Worm (Caenorhabditis elegans) whole organism, late embryonic: ENCODE results near the gene abhd-12.

Experiments
- K09A11.1 ChIP-seq: sonication (generic microtip); optimal IDR thresholded peaks from 2 replicates; lab custom pipeline; 2017; ENCODE audit warnings: antibody characterized with exemption, mild to moderate bottlenecking, missing genetic modification characterization, missing compliant biosample characterization; ENCODE audit not compliant: insufficient read depth
- T23F11.4 ChIP-seq: fragments of 200-800 bp; sonication (Bioruptor generic); optimal IDR thresholded peaks from 2 replicates; lab custom pipeline; 2018; ENCODE audit warnings: mild to moderate bottlenecking, missing genetic modification characterization, missing compliant biosample characterization
- Y22D7AL.16 ChIP-seq: sonication (generic microtip); optimal IDR thresholded peaks from 2 replicates; lab custom pipeline; 2016; ENCODE audit warnings: missing genetic modification characterization, missing compliant biosample characterization
- ceh-19 ChIP-seq: fragments of 200-800 bp; sonication (Bioruptor generic); optimal IDR thresholded peaks from 2 replicates; lab custom pipeline; 2018; ENCODE audit warnings: mild to moderate bottlenecking, missing genetic modification characterization, missing compliant biosample characterization
- ceh-2 ChIP-seq: sonication (generic microtip); optimal IDR thresholded peaks from 2 replicates; lab custom pipeline; 2016; ENCODE audit warnings: missing genotype, missing genetic modification characterization, missing compliant biosample characterization
- ceh-22 ChIP-seq: sonication (generic microtip); optimal IDR thresholded peaks from 2 replicates; lab custom pipeline; 2017; ENCODE audit warnings: missing biosample characterization, missing genetic modification characterization
- ceh-30 ChIP-seq: fragments of 150-350 bp; optimal IDR thresholded peaks from 2 replicates; lab custom pipeline; 2014; ENCODE audit warnings: missing biosample characterization, missing genetic modification characterization
- ceh-48 ChIP-seq: sonication (generic microtip); optimal IDR thresholded peaks from 2 replicates; lab custom pipeline; 2016; ENCODE audit warnings: missing genetic modification characterization, inconsistent platforms, missing compliant biosample characterization
- ceh-9 ChIP-seq: sonication (generic microtip); optimal IDR thresholded peaks from 2 replicates; lab custom pipeline; 2016; ENCODE audit warnings: mild to moderate bottlenecking, missing genetic modification characterization, inconsistent platforms, missing compliant biosample characterization
- che-1 ChIP-seq: sonication (generic microtip); optimal IDR thresholded peaks from 2 replicates; lab custom pipeline; 2016; ENCODE audit warnings: mild to moderate bottlenecking, missing genetic modification characterization, missing compliant biosample characterization
- elt-4 ChIP-seq: sonication (generic microtip); optimal IDR thresholded peaks from 2 replicates; lab custom pipeline; 2016; ENCODE audit warnings: missing genetic modification characterization, missing compliant biosample characterization
- ets-4 ChIP-seq: sonication (generic microtip); optimal IDR thresholded peaks from 2 replicates; lab custom pipeline; 2016; ENCODE audit warnings: missing genetic modification characterization, missing compliant biosample characterization
- eyg-1 ChIP-seq: sonication (generic microtip); optimal IDR thresholded peaks from 2 replicates; lab custom pipeline; 2016; ENCODE audit warnings: missing genotype, missing genetic modification characterization, missing compliant biosample characterization
- fax-1 ChIP-seq: sonication (generic microtip); optimal IDR thresholded peaks from 2 replicates; lab custom pipeline; 2016; ENCODE audit warnings: missing genotype, missing genetic modification characterization, missing compliant biosample characterization
- fkh-10 ChIP-seq: fragments of 150-350 bp; optimal IDR thresholded peaks from 2 replicates; lab custom pipeline; 2014; ENCODE audit warnings: missing biosample characterization, missing genetic modification reagents, missing genetic modification characterization
- hlh-13 ChIP-seq: fragments of 200-800 bp; sonication (Bioruptor generic); optimal IDR thresholded peaks from 2 replicates; lab custom pipeline; 2018; ENCODE audit warnings: mild to moderate bottlenecking, missing genetic modification characterization, missing compliant biosample characterization
- hlh-8 ChIP-seq: sonication (generic microtip); optimal IDR thresholded peaks from 2 replicates; lab custom pipeline; 2016; ENCODE audit warnings: missing genotype, missing genetic modification characterization, missing compliant biosample characterization
- lim-6 ChIP-seq: sonication (generic microtip); optimal IDR thresholded peaks from 2 replicates; lab custom pipeline; 2016; ENCODE audit warnings: missing genetic modification characterization, missing compliant biosample characterization
- lin-11 ChIP-seq: fragments of 200-800 bp; sonication (Bioruptor generic); optimal IDR thresholded peaks from 2 replicates; lab custom pipeline; 2018; ENCODE audit warnings: mild to moderate bottlenecking, missing genetic modification characterization, missing compliant biosample characterization
- mec-3 ChIP-seq: sonication (generic microtip); optimal IDR thresholded peaks from 2 replicates; lab custom pipeline; 2016; ENCODE audit warnings: borderline replicate concordance, missing genetic modification characterization, missing compliant biosample characterization
- nhr-11 ChIP-seq: fragments of 150-350 bp; optimal IDR thresholded peaks from 2 replicates; lab custom pipeline; 2014; ENCODE audit warnings: missing biosample characterization, missing genetic modification characterization
- nhr-232 ChIP-seq: sonication (generic microtip); optimal IDR thresholded peaks from 2 replicates; lab custom pipeline; 2016; ENCODE audit warnings: missing genetic modification characterization, missing compliant biosample characterization
- odd-2 ChIP-seq: sonication (generic microtip); optimal IDR thresholded peaks from 2 replicates; lab custom pipeline; 2017; ENCODE audit warnings: antibody characterized with exemption, mild to moderate bottlenecking, missing genetic modification characterization, missing compliant biosample characterization
- pag-3 ChIP-seq: sonication (generic microtip); optimal IDR thresholded peaks from 2 replicates; lab custom pipeline; 2016; ENCODE audit warnings: missing compliant biosample characterization, missing genetic modification characterization, borderline replicate concordance
- pat-9 ChIP-seq: fragments of 200-800 bp; sonication (Bioruptor generic); optimal IDR thresholded peaks from 2 replicates; lab custom pipeline; 2018; ENCODE audit warnings: mild to moderate bottlenecking, missing genetic modification characterization, moderate library complexity, missing compliant biosample characterization
- pax-1 ChIP-seq: fragments of 150-350 bp; optimal IDR thresholded peaks from 2 replicates; lab custom pipeline; 2014; ENCODE audit warnings: missing biosample characterization, missing genetic modification characterization
- pha-4 ChIP-seq: fragments of 150-350 bp; optimal IDR thresholded peaks from 2 replicates; lab custom pipeline; 2018; ENCODE audit warnings: missing biosample characterization, missing genetic modification reagents, missing genetic modification characterization
- pros-1 ChIP-seq: fragments of 150-350 bp; optimal IDR thresholded peaks from 2 replicates; lab custom pipeline; 2014; ENCODE audit warnings: missing biosample characterization, missing genetic modification reagents, missing genetic modification characterization
- ref-2 ChIP-seq: sonication (generic microtip); optimal IDR thresholded peaks from 2 replicates; lab custom pipeline; 2016; ENCODE audit warnings: missing genetic modification characterization, missing compliant biosample characterization
- sdc-2 ChIP-seq: sonication (generic microtip); optimal IDR thresholded peaks from 2 replicates; lab custom pipeline; 2016; ENCODE audit warnings: missing genotype, missing genetic modification characterization, missing compliant biosample characterization
- sox-4 ChIP-seq: sonication (generic microtip); optimal IDR thresholded peaks from 2 replicates; lab custom pipeline; 2017; ENCODE audit warnings: mild to moderate bottlenecking, missing genetic modification characterization, inconsistent platforms, missing compliant biosample characterization
- tbx-2 ChIP-seq: sonication (generic microtip); optimal IDR thresholded peaks from 2 replicates; lab custom pipeline; 2016; ENCODE audit warnings: missing genetic modification characterization, missing compliant biosample characterization
- tbx-7 ChIP-seq: sonication (generic microtip); optimal IDR thresholded peaks from 2 replicates; lab custom pipeline; 2016; ENCODE audit warnings: missing genotype, missing genetic modification characterization, missing compliant biosample characterization
- ttx-3 ChIP-seq: sonication (generic microtip); optimal IDR thresholded peaks from 2 replicates; lab custom pipeline; 2016; ENCODE audit warnings: missing genetic modification reagents, missing genetic modification characterization, missing compliant biosample characterization
- unc-42 ChIP-seq: sonication (generic microtip); optimal IDR thresholded peaks from 2 replicates; lab custom pipeline; 2016; ENCODE audit warnings: missing genotype, missing genetic modification characterization, missing compliant biosample characterization

The abhd-12 gene

ce11 chrV:7956218-7956617 is 27.5 kb upstream of the abhd-12 start, which contains the start of gene pals-34:
pals-34 (minus strand) TSS chrV:7956497.
- TF ChIP-seq tbx-2 (tag; lab: Kevin White, UChicago) (no peak), sdc-2 (no peak)

DNA sequence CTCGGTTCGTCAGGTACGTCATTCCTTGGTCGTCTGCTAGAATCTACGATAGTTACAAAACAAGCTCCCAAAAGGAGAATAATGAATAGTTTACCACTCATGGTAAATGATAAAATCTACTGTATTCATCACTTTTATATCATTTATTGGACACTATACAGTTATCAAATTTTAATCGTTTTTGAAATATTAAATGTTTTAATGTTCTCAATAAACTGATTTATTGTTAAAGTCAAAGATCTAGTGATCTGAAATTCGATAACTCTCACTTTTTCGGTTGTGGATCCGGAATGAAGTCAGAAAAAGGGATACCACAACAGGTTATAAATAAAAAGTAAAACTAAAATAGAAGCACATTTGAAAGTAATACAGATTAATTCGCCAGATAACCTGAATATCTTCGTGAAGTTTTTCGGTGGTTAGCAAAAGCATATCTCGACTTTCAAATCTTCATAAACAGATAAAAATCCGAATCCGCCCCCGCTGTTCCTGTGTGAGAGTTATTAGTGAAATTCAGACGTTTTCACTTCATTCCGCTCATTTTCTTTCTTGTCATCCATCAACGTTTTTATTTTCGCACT is 24.8 kb upstream of the abhd-12 start, which contains the start of the genes clec-217 and F26D11.2:
Gene clec-217 (minus strand): TSS at position 101 of the 581 bp plus-strand sequence.
Gene F26D11.2 (plus strand): TSS at position 531 of the 581 bp plus-strand sequence.
- TF ChIP-seq lin-11, result no peak
- TF ChIP-seq pros-1 (tag; lab: Kevin White, UChicago), result no peak

DNA sequence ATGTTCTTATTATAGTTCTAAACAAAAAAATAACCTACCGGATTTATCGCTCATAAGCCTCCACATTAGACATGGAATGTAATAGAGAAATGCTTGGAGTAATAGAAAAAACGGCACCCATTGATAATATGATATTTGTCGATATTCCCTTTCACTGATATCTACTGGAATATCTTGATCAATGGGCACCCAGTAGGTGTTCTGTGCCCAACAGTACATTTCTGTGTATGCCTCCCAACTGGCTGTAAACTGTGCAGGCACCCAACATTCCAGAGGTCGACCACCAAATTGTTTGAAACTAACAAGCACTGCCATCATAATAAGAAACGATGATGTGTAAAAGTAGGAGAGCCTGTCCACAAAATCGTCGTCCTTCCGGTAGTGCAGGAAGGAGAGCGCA is 19.2 kb upstream of the abhd-12 start:
- no peak for TF ChIP-seq pag-3 (tag; lab: Kevin White, UChicago)
- TF ChIP-seq lim-6 (tag; lab: Kevin White, UChicago), result no peak
- TF ChIP-seq ceh-22 (tag; lab: Kevin White, UChicago), result no peak
- no peak for TF ChIP-seq tbx-2 (tag; lab: Kevin White, UChicago)
- no peak for TF ChIP-seq eyg-1 (tag; lab: Kevin White, UChicago)
- no peak for TF ChIP-seq nhr-232 (tag; lab: Kevin White, UChicago)
- no peak for TF ChIP-seq ceh-9 (tag; lab: Kevin White, UChicago)
- TF ChIP-seq Y22D7AL.16, result no peak
- TF ChIP-seq pha-4 (tag; lab: Kevin White, UChicago), result no peak
- TF ChIP-seq hlh-8 (tag; lab: Kevin White, UChicago), result no peak
- no peak for TF ChIP-seq pax-1 (tag; lab: Kevin White, UChicago)
- no peak for TF ChIP-seq hlh-13

ce11 chrV:7969107-7969506 is 14.6 kb upstream of the abhd-12 start, which contains the start of gene che-7:
che-7 (minus strand) TSS chrV:7969207.
- TF ChIP-seq sox-4 (tag; lab: Kevin White, UChicago), result no peak
- no peak for TF ChIP-seq hlh-8 (tag; lab: Kevin White, UChicago)

DNA sequence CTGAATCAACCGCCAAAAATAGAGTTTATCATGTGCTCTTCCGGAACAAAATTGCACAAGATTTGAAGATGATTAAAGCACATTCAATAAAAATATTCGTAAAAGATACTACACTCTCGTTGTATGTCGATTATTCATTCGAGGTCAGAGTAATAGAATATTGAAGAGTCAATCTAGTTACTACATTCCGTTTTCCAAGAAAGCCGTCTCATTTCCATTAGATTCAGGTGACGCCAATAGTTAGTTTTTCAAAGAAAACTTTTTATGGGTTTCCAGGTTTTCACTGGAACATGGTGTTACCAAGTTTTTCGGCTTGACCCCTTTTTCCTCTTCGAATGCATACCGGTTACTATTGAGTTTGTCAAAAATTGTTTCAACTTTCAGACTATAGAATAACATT is 13.2 kb upstream of the abhd-12 start:
- no peak for TF ChIP-seq ets-4
- TF ChIP-seq pat-9 (tag; lab: Kevin White, UChicago), result no peak
- TF ChIP-seq eyg-1 (tag; lab: Kevin White, UChicago), result no peak
- no peak for TF ChIP-seq ceh-48 (tag; lab: Kevin White, UChicago)
- TF ChIP-seq unc-42 (tag; lab: Kevin White, UChicago), result no peak
- TF ChIP-seq ceh-22 (tag; lab: Kevin White, UChicago), result no peak
- no peak for TF ChIP-seq ref-2 (tag; lab: Kevin White, UChicago)
- TF ChIP-seq ceh-9 (tag; lab: Kevin White, UChicago), result no peak

DNA sequence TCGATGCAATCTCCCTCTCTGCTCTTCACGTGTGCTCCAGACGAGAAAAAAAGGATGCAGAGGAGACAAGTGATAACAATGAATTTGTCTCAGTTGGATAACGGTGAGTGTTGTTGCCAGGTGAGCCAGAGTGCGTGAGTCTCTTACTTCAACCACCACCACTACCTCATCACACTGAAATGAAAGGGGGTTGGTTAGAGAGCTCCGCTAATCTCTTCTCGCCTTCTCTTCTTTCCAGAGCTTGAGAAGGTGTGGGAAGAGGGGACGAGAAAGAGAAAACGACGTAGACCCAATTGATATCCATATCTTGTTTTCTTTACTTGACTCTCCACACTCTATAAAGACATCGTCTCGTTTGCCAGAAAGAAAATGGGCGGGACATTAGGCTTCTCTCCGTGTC is 12.3 kb upstream of the abhd-12 start:
- TF ChIP-seq odd-2 (tag; lab: Kevin White, UChicago), result no peak
- no peak for TF ChIP-seq ceh-30 (tag; lab: Kevin White, UChicago)
- no peak for TF ChIP-seq fax-1 (tag; lab: Kevin White, UChicago)
- no peak for TF ChIP-seq ttx-3 (tag; lab: Kevin White, UChicago)
- no peak for TF ChIP-seq K09A11.1
- TF ChIP-seq tbx-7 (tag; lab: Kevin White, UChicago), result no peak
- TF ChIP-seq pag-3 (tag; lab: Kevin White, UChicago), result no peak
- no peak for TF ChIP-seq ceh-2
- no peak for TF ChIP-seq T23F11.4 (GFP tag; lab: Kevin White, UChicago)
- TF ChIP-seq nhr-232 (tag; lab: Kevin White, UChicago), result no peak
- TF ChIP-seq fkh-10 (GFP tag; lab: Kevin White, UChicago), result no peak
- no peak for TF ChIP-seq che-1 (tag; lab: Kevin White, UChicago)
- no peak for TF ChIP-seq nhr-11 (tag; lab: Kevin White, UChicago)
- TF ChIP-seq mec-3 (tag; lab: Kevin White, UChicago), result no peak
- TF ChIP-seq ceh-19 (GFP tag; lab: Kevin White, UChicago), result no peak
- TF ChIP-seq hlh-13, result no peak
- TF ChIP-seq lim-6 (tag; lab: Kevin White, UChicago), result no peak
- TF ChIP-seq elt-4, result no peak
- TF ChIP-seq ref-2 (tag; lab: Kevin White, UChicago), result no peak
- TF ChIP-seq, all 69 proteins: peak for 0
